Fruit fly (Drosophila melanogaster): ENCODE results near the gene CG13445.

CG13445 gene

dm6 chr3L:15824537-15824936, 15.3 kb downstream of the CG13445 start:
- TF ChIP-seq CG8319 (GFP tag; optimal IDR thresholded peaks at IDR 0.05) (no peak), Gug (GFP tag; IDR thresholded peaks at IDR 0.05) (peak; percentile 49; the same call in 1 of the 2 replicates), CG15336 (GFP tag; IDR thresholded peaks at IDR 0.05) (peak; percentile 40; the same call in 1 of the 2 replicates), Blimp-1 (GFP tag; optimal IDR thresholded peaks at IDR 0.05) (no peak), eg (GFP tag; IDR thresholded peaks at IDR 0.05) (peak; percentile 59; the same call in 1 of the 3 replicates), CG34406 (GFP tag; optimal IDR thresholded peaks at IDR 0.05) (no peak), CG6276 (GFP tag; optimal IDR thresholded peaks at IDR 0.05) (peak; percentile 16), CG9139 (GFP tag; optimal IDR thresholded peaks at IDR 0.05) (no peak), Eip75B (GFP tag; optimal IDR thresholded peaks at IDR 0.05) (peak; percentile 23), CG6163 (GFP tag; IDR thresholded peaks at IDR 0.05) (peak; percentile 54; the same call in 2 of the 3 replicates), Ets96B (tag; optimal IDR thresholded peaks at IDR 0.05) (no peak), Lpt (GFP tag; optimal IDR thresholded peaks at IDR 0.05) (peak; percentile 68), CG6854 (GFP tag; optimal IDR thresholded peaks at IDR 0.05) (no peak), CG32006 (GFP tag; optimal IDR thresholded peaks at IDR 0.05) (peak; percentile 24), vri (GFP tag; optimal IDR thresholded peaks at IDR 0.05) (peak; percentile 56), CG8632 (GFP tag; optimal IDR thresholded peaks at IDR 0.05) (no peak), net (GFP tag; optimal IDR thresholded peaks at IDR 0.05) (peak; percentile 18), lz (GFP tag; optimal IDR thresholded peaks at IDR 0.05) (no peak), ss (GFP tag; optimal IDR thresholded peaks at IDR 0.05) (peak in 1 of 2 experiments; percentile 0), CG8119 (GFP tag; IDR thresholded peaks at IDR 0.05) (peak; percentile 38; the same call in 1 of the 3 replicates), salr (GFP tag; optimal IDR thresholded peaks at IDR 0.05) (peak in 1 of 2 experiments; percentile 6)

dm6 chr3L:15825493-15826209, 16.4 kb downstream of the CG13445 start:
- TF ChIP-seq pdm3 (GFP tag; optimal IDR thresholded peaks at IDR 0.05) = no peak
- peak; percentile 3 for TF ChIP-seq CG7368 (GFP tag; optimal IDR thresholded peaks at IDR 0.05)
- TF ChIP-seq CG6276 (GFP tag; optimal IDR thresholded peaks at IDR 0.05) = peak; percentile 28
- peak; percentile 44 for TF ChIP-seq CG6792 (GFP tag; optimal IDR thresholded peaks at IDR 0.05)
- TF ChIP-seq CG3919 (GFP tag; optimal IDR thresholded peaks at IDR 0.05) = peak; percentile 26
- TF ChIP-seq lz (GFP tag; optimal IDR thresholded peaks at IDR 0.05) = no peak
- TF ChIP-seq CG1621 (tag; optimal IDR thresholded peaks at IDR 0.05) = no peak
- TF ChIP-seq topi (GFP tag; optimal IDR thresholded peaks at IDR 0.05) = peak; percentile 35
- peak; percentile 76 for TF ChIP-seq eg (GFP tag; IDR thresholded peaks at IDR 0.05)
- TF ChIP-seq CG31627 (GFP tag; optimal IDR thresholded peaks at IDR 0.05) = no peak
- no peak for TF ChIP-seq Smox (GFP tag; optimal IDR thresholded peaks at IDR 0.05)
- no peak for TF ChIP-seq Ets96B (tag; optimal IDR thresholded peaks at IDR 0.05)
- TF ChIP-seq esn (GFP tag; optimal IDR thresholded peaks at IDR 0.05) = no peak
- peak; percentile 21 for TF ChIP-seq Met (GFP tag; optimal IDR thresholded peaks at IDR 0.05)
- no peak for TF ChIP-seq CG8319 (GFP tag; optimal IDR thresholded peaks at IDR 0.05)
- TF ChIP-seq CG9139 (GFP tag; optimal IDR thresholded peaks at IDR 0.05) = peak; percentile 6
- TF ChIP-seq Sox102F (GFP tag; optimal IDR thresholded peaks at IDR 0.05) = peak; percentile 47
- TF ChIP-seq CG11762 (GFP tag; optimal IDR thresholded peaks at IDR 0.05; ENCODE audit: insufficient read depth) = no peak
- TF ChIP-seq CG8119 (GFP tag; IDR thresholded peaks at IDR 0.05) = 0 out of 3 replicates have a peak, but pooled peaks have one; percentile 17
- no peak for TF ChIP-seq Hr4 (GFP tag; optimal IDR thresholded peaks at IDR 0.05)
- no peak for TF ChIP-seq CG34406 (GFP tag; optimal IDR thresholded peaks at IDR 0.05)
- TF ChIP-seq Lpt (GFP tag; optimal IDR thresholded peaks at IDR 0.05) = no peak
- TF ChIP-seq Sox15 (GFP tag; optimal IDR thresholded peaks at IDR 0.05) = no peak
- peak; percentile 23 for TF ChIP-seq OdsH (GFP tag; optimal IDR thresholded peaks at IDR 0.05)
- TF ChIP-seq CG10631 (GFP tag; optimal IDR thresholded peaks at IDR 0.05) = no peak
- TF ChIP-seq spab (GFP tag; optimal IDR thresholded peaks at IDR 0.05) = no peak
- peak; percentile 39 for TF ChIP-seq Sox14 (GFP tag; optimal IDR thresholded peaks at IDR 0.05)
- peak; percentile 31 for TF ChIP-seq Eip93F (GFP tag; optimal IDR thresholded peaks at IDR 0.05)
- no peak for TF ChIP-seq CG4318 (GFP tag; optimal IDR thresholded peaks at IDR 0.05)
- TF ChIP-seq CG3032 (tag; optimal IDR thresholded peaks at IDR 0.05) = no peak
- TF ChIP-seq dac (GFP tag; optimal IDR thresholded peaks at IDR 0.05) = no peak
- peak; percentile 10 to 51 for TF ChIP-seq ss (GFP tag; optimal IDR thresholded peaks at IDR 0.05)
- peak; percentile 78 for TF ChIP-seq CG6163 (GFP tag; IDR thresholded peaks at IDR 0.05)
- TF ChIP-seq Hr38 (GFP tag; optimal IDR thresholded peaks at IDR 0.05) = no peak
- TF ChIP-seq CG11294 (GFP tag; IDR thresholded peaks at IDR 0.05) = no peak
- peak; percentile 76 for TF ChIP-seq Eip78C (GFP tag)
- TF ChIP-seq net (GFP tag; optimal IDR thresholded peaks at IDR 0.05) = peak; percentile 45
- TF ChIP-seq fd85E (GFP tag; optimal IDR thresholded peaks at IDR 0.05) = peak; percentile 37

All from whole organism, prepupa.